Worm (Caenorhabditis elegans): ENCODE results near the gene gcy-20.

The gcy-20 gene

DNA sequence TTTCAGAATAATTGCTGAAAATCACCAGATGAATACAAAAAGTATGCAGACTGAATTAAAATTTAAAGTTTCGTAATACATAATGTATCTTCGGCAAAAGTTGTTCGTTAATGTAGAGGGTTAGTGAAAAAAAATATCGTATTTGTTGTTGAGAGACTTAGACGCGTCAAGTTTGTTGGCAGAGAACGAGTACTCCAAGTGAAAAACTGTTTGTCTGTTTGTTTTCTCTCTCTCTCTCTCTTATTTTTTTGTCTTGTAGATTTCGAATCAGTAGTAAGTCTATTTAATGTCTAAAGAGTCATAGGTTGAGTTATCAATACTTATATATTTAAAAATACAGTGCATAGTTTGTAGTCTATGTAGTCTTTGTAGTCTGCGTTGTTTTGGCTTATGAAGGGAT is 16.0 kb upstream of the gcy-20 start, which contains the start of the genes fbxa-2 and T13F3.8 (continued):
- no peak for TF ChIP-seq zag-1 (tag; optimal IDR thresholded peaks at IDR 0.05)

DNA sequence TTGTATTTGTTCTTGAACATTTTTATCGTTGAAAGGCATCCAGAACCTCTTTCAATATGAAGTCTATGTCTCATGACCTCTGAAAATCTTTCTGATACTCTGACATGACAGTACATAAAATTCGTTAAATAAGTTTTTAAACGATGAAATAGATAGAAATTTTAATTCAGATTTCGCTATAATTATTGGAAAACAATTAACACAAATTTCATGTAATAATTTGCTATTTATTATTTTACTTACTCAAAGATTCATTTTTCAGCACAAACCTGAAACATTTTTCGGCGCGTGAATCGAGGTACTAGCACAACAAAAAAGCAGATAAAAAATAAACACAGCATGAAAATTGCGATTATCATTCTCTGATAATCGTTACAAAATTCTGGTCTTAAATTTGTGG is 12.9 kb upstream of the gcy-20 start, which contains the start of gene T13F3.4:
Gene T13F3.4, minus strand, starts transcription at position 101 of the 400 bp plus-strand sequence.
- TF ChIP-seq ceh-90 (tag; optimal IDR thresholded peaks at IDR 0.05): no peak
- TF ChIP-seq pqm-1 (tag; optimal IDR thresholded peaks at IDR 0.05): no peak
- TF ChIP-seq aly-2 (tag; optimal IDR thresholded peaks at IDR 0.05): no peak
- TF ChIP-seq lin-35 (GFP tag; optimal IDR thresholded peaks at IDR 0.05): no peak
- no peak for TF ChIP-seq egl-27 (tag; optimal IDR thresholded peaks at IDR 0.05)
- TF ChIP-seq ces-1 (GFP tag; optimal IDR thresholded peaks at IDR 0.05): no peak
- no peak for TF ChIP-seq unc-30 (tag; optimal IDR thresholded peaks at IDR 0.05)

DNA sequence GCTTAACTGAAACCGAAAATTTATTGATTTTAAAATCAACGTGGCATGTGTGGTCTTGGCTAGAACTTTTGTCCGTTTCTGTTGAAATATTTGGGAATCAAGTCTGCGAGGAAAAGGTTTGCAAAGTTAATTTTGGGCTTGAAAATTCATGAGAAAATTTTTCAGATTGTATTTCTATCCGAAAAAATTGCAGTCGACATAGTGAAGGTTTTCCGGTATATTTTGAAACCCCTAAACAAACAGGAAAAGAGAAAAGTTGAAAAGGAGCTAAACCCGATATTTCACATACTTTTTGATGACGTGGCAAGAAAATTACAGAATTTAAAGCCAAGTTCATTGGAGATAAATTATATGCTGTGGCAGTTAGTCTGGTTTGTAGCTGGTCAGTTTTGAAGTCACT is 6.1 kb upstream of the gcy-20 start, which contains the start of gene nhr-127:
Gene nhr-127, plus strand, starts transcription at position 301 of the 400 bp plus-strand sequence.
- TF ChIP-seq lin-35 (GFP tag; optimal IDR thresholded peaks at IDR 0.05) (no peak), mep-1 (tag; optimal IDR thresholded peaks at IDR 0.05) (no peak), nhr-12 (tag; optimal IDR thresholded peaks at IDR 0.05) (no peak)

DNA sequence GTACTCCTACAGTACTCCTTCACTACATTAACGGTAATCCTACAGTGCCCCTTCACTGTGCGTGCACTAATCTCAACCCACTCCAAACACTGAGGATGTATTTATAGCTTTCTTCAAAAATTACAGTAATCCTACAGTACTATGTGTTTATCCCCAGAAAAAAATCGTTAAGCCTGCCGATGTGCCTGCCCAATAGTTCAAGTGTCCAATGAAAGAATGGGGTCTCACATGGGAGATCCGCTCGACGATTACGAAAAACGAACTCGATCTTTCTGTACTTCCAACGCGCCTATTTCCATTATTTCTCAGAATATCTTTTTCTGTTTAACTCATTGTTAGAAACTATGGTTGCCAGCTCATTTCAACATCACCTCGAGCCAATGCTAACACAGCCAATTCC is 4.6 kb upstream of the gcy-20 start, which contains the start of gene nhr-218:
Gene nhr-218, plus strand, starts transcription at position 301 of the 400 bp plus-strand sequence.
- TF ChIP-seq lsy-2 (tag; optimal IDR thresholded peaks at IDR 0.05) (no peak), egl-13 (tag; optimal IDR thresholded peaks at IDR 0.05) (no peak), unc-62 (GFP tag; optimal IDR thresholded peaks at IDR 0.05) (no peak), ceh-8 (GFP tag; optimal IDR thresholded peaks at IDR 0.05) (no peak), nhr-47 (tag; optimal IDR thresholded peaks at IDR 0.05) (no peak), zip-4 (GFP tag; optimal IDR thresholded peaks at IDR 0.05) (no peak), pag-3 (tag; optimal IDR thresholded peaks at IDR 0.05; ENCODE audit: borderline replicate concordance, insufficient read depth) (no peak), hlh-4 (tag; optimal IDR thresholded peaks at IDR 0.05) (no peak), vab-15 (tag; optimal IDR thresholded peaks at IDR 0.05) (no peak), nhr-28 (tag; optimal IDR thresholded peaks at IDR 0.05) (no peak), swsn-7 (tag; optimal IDR thresholded peaks at IDR 0.05) (no peak)

DNA sequence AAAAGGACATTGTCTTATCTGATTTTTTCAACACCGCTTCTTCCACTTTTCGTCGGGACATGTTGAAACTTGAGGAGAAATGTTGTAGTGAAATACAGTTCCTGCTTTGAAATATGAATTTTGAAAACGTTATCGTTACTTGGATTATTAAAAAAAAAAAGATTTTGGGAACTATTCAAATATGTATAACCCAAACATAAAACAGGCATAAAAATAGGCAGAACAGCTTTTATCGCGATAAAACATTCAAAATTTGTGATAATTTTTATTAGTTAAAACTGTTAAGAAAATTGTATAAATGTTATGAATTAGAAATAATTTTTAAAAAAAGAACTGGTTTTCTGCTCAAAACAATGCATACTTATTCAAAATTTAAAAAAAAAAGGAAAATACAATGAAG is 2.8 kb upstream of the gcy-20 start, which contains the start of gene bgnt-1.3:
Gene bgnt-1.3, minus strand, starts transcription at position 101 of the 400 bp plus-strand sequence.
- TF ChIP-seq ets-5 (GFP tag; IDR thresholded peaks at IDR 0.05): no peak

DNA sequence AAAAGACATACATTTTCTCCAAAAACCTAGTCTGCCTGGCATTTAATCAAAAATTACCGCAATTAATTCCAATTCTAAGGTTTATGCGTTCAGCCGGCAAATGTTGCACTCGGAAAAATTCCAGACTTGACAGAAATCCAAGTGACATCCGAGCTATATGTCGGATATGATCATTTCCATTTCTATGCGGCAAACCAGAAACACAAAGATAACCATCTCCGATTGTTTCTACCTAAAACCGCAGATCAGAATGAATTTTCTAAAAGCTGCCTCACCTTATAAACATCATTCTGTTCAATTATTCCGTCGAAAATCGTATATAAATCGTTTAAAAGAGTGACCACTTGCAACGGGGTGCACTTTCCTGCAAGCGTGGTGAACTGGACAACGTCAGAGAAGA is 4.5 kb downstream of the gcy-20 start:
- TF ChIP-seq ztf-11 (tag; optimal IDR thresholded peaks at IDR 0.05) (no peak), nhr-84 (tag; optimal IDR thresholded peaks at IDR 0.05) (no peak), vab-15 (tag; optimal IDR thresholded peaks at IDR 0.05) (no peak), xbp-1 (tag; optimal IDR thresholded peaks at IDR 0.05) (no peak), tbx-2 (tag; optimal IDR thresholded peaks at IDR 0.05) (no peak), swsn-7 (tag; optimal IDR thresholded peaks at IDR 0.05) (no peak)

DNA sequence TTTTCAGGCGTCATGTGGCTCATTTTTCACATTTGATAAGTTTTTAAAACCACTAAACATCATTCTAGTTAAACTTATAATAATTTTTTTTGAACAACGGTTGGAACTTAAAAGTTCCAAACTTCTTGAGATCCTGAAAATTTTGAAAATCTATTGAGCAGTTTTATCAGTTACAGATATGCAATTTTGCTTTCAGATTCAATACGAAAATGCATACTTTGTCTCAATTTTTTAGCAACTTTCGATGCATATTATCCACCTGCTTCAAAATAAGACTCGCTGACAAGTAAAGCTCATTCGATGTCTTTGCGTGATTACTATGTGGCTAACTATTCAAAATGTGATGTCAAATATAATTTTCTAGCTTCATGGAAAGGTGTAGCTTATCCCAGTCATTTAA is 7.0 kb downstream of the gcy-20 start, which contains the start of gene srh-95:
Gene srh-95, plus strand, starts transcription at position 301 of the 400 bp plus-strand sequence.
- TF ChIP-seq nhr-12 (tag; optimal IDR thresholded peaks at IDR 0.05) (no peak), nhr-237 (tag; optimal IDR thresholded peaks at IDR 0.05) (no peak), lin-15B (tag; optimal IDR thresholded peaks at IDR 0.05) (no peak), nhr-90 (tag; optimal IDR thresholded peaks at IDR 0.05; ENCODE audit: poor library complexity) (no peak), ceh-63 (GFP tag; optimal IDR thresholded peaks at IDR 0.05) (no peak), nhr-85 (tag) (no peak), nhr-84 (tag; optimal IDR thresholded peaks at IDR 0.05) (no peak), mep-1 (tag; optimal IDR thresholded peaks at IDR 0.05) (no peak), ets-5 (GFP tag; IDR thresholded peaks at IDR 0.05) (no peak), xbp-1 (tag; optimal IDR thresholded peaks at IDR 0.05) (no peak), fkh-10 (GFP tag; optimal IDR thresholded peaks at IDR 0.05) (no peak), fos-1 (tag; optimal IDR thresholded peaks at IDR 0.05) (no peak), snu-23 (GFP tag; optimal IDR thresholded peaks at IDR 0.05) (no peak), pax-3 (tag; optimal IDR thresholded peaks at IDR 0.05) (no peak)
